Worm (Caenorhabditis elegans): ENCODE measurements around the gene K07F5.22.

DNA sequence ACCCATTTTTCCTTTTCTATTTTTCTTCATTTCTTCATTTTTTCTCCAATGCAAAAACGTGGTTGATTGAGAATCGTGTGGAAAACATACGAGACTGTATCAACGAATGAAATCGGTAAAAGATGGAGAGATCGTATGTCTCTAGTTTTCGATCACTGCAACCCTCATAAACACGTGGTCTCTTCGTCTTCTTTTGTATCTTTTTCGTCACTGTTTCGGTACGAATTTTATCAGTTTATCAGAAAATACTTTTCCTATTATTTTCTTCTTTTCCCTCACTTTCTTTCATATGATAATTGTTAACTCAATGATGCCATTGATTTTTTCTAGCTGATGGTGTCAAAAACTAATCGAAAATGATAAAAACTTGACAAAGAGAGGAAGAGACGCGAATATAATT is 10.8 kb downstream of the K07F5.22 start:
- TF ChIP-seq ztf-23 (GFP tag; IDR thresholded peaks at IDR 0.05) (no peak), tab-1 (GFP tag; IDR thresholded peaks at IDR 0.05) (no peak), cog-1 (tag; optimal IDR thresholded peaks at IDR 0.05) (no peak), T22C8.4 (GFP tag; IDR thresholded peaks at IDR 0.05) (no peak), flt-1 (GFP tag; IDR thresholded peaks at IDR 0.05) (no peak)

Measured in whole organism, midembryonic.